Fruit fly (Drosophila melanogaster) whole organism, embryonic: ENCODE results near the gene fzy.

Source experiments
- C15 ChIP-seq: fragments of 200-800 bp; sonication (Bioruptor generic); IDR thresholded peaks from 3 replicates; pipeline ENCODE4 v1.3.6; 2022; ENCODE audit warnings: missing biosample characterization, missing genetic modification characterization
- CG10209 ChIP-seq: fragments of 200-800 bp; sonication (Bioruptor generic); optimal IDR thresholded peaks from 3 replicates; lab custom pipeline; 2017; ENCODE audit warnings: missing biosample characterization, mild to moderate bottlenecking, missing genetic modification characterization, missing genetic modification reagents
- CG10274 ChIP-seq: fragments of 200-800 bp; sonication (Bioruptor generic); optimal IDR thresholded peaks from 3 replicates; lab custom pipeline; 2017; ENCODE audit warnings: missing biosample characterization, mild to moderate bottlenecking, missing genetic modification characterization
- CG10321 ChIP-seq: fragments of 200-800 bp; sonication (Bioruptor generic); IDR thresholded peaks from 2 replicates; pipeline ENCODE4 v1.3.6; 2022; ENCODE audit warnings: missing biosample characterization, missing genetic modification characterization
- CG11085 ChIP-seq: fragments of 200-800 bp; sonication (Bioruptor generic); IDR thresholded peaks from 2 replicates; pipeline ENCODE4 v1.3.6; 2022; ENCODE audit warnings: missing biosample characterization, missing genetic modification characterization
- CG11560 ChIP-seq: fragments of 200-800 bp; sonication (Bioruptor generic); IDR thresholded peaks from 3 replicates; pipeline ENCODE4 v1.3.6; 2022; ENCODE audit warnings: missing biosample characterization, missing genetic modification characterization
- CG11723 ChIP-seq: fragments of 200-800 bp; sonication (Bioruptor generic); optimal IDR thresholded peaks from 2 replicates; lab custom pipeline; 2017; ENCODE audit warnings: missing biosample characterization, mild to moderate bottlenecking, missing genetic modification characterization
- CG13123 ChIP-seq: fragments of 200-800 bp; sonication (Bioruptor generic); optimal IDR thresholded peaks from 2 replicates; lab custom pipeline; 2016; ENCODE audit warnings: missing biosample characterization, missing genetic modification characterization
- CG14860 ChIP-seq: fragments of 200-800 bp; sonication (Bioruptor generic); IDR thresholded peaks from 3 replicates; pipeline ENCODE4 v1.3.6; 2022; ENCODE audit warnings: missing biosample characterization, missing genetic modification characterization; ENCODE audit not compliant: partially characterized antibody
- CG15269 ChIP-seq: fragments of 200-800 bp; sonication (Bioruptor generic); optimal IDR thresholded peaks from 2 replicates; lab custom pipeline; 2018; ENCODE audit warnings: missing biosample characterization, mild to moderate bottlenecking, missing genetic modification characterization, moderate library complexity
- CG17568 ChIP-seq: fragments of 200-800 bp; sonication (Bioruptor generic); optimal IDR thresholded peaks from 2 replicates; lab custom pipeline; 2018; ENCODE audit warnings: missing biosample characterization, mild to moderate bottlenecking, missing genetic modification characterization, moderate library complexity
- CG2116 ChIP-seq: fragments of 200-800 bp; sonication (Bioruptor generic); optimal IDR thresholded peaks from 3 replicates; lab custom pipeline; 2018; ENCODE audit warnings: missing biosample characterization, mild to moderate bottlenecking, missing genetic modification characterization
- CG2120 ChIP-seq: fragments of 200-800 bp; sonication (Bioruptor generic); optimal IDR thresholded peaks from 3 replicates; lab custom pipeline; 2016; ENCODE audit warnings: missing biosample characterization, missing genetic modification characterization
- CG31224 ChIP-seq: fragments of 200-800 bp; sonication (Bioruptor generic); IDR thresholded peaks from 2 replicates; pipeline ENCODE4 v1.3.6; 2022; ENCODE audit warnings: missing biosample characterization, missing genetic modification characterization
- CG31441 ChIP-seq: fragments of 200-800 bp; sonication (Bioruptor generic); IDR thresholded peaks from 2 replicates; pipeline ENCODE4 v1.3.6; 2022; ENCODE audit warnings: missing biosample characterization, missing genetic modification characterization
- CG3281 ChIP-seq: fragments of 200-800 bp; sonication (Bioruptor generic); optimal IDR thresholded peaks from 3 replicates; lab custom pipeline; 2017; ENCODE audit warnings: missing biosample characterization, mild to moderate bottlenecking, missing genetic modification characterization
- CG33213 ChIP-seq: fragments of 200-800 bp; sonication (Bioruptor generic); optimal IDR thresholded peaks from 3 replicates; lab custom pipeline; 2016; ENCODE audit warnings: missing biosample characterization, missing genetic modification characterization
- CG34376 ChIP-seq: fragments of 200-800 bp; sonication (Bioruptor generic); optimal IDR thresholded peaks from 2 replicates; lab custom pipeline; 2018; ENCODE audit warnings: missing biosample characterization, mild to moderate bottlenecking, missing genetic modification characterization
- CG42726 ChIP-seq: fragments of 200-800 bp; sonication (Bioruptor generic); IDR thresholded peaks from 2 replicates; pipeline ENCODE4 v1.3.6; 2022; ENCODE audit warnings: missing biosample characterization, missing genetic modification characterization; ENCODE audit not compliant: partially characterized antibody
- CG6254 ChIP-seq: fragments of 200-800 bp; sonication (Bioruptor generic); optimal IDR thresholded peaks from 3 replicates; lab custom pipeline; 2017; ENCODE audit warnings: mild to moderate bottlenecking, missing biosample characterization, missing genetic modification reagents, missing genetic modification characterization
- CG7928 ChIP-seq: fragments of 200-800 bp; sonication (Bioruptor generic); optimal IDR thresholded peaks from 2 replicates; lab custom pipeline; 2017; ENCODE audit warnings: missing biosample characterization, mild to moderate bottlenecking, missing genetic modification characterization
- Doc3 ChIP-seq: fragments of 200-800 bp; sonication (Bioruptor generic); IDR thresholded peaks from 3 replicates; pipeline ENCODE4 v1.3.6; 2022; ENCODE audit warnings: missing biosample characterization, missing genetic modification characterization; ENCODE audit not compliant: partially characterized antibody
- Dp ChIP-seq: fragments of 200-800 bp; sonication (Bioruptor generic); optimal IDR thresholded peaks from 2 replicates; lab custom pipeline; 2018; ENCODE audit warnings: missing biosample characterization, mild to moderate bottlenecking, missing genetic modification characterization, moderate library complexity
- Dref ChIP-seq: fragments of 200-800 bp; sonication (Bioruptor generic); IDR thresholded peaks from 2 replicates; pipeline ENCODE4 v1.3.6; 2022; ENCODE audit warnings: missing biosample characterization, missing genetic modification characterization
- ERR ChIP-seq: fragments of 200-800 bp; sonication (Bioruptor generic); optimal IDR thresholded peaks from 2 replicates; lab custom pipeline; 2016; ENCODE audit warnings: missing biosample characterization, missing genetic modification characterization
- Ets65A ChIP-seq: fragments of 200-800 bp; sonication (Bioruptor generic); peaks from one replicate; lab custom pipeline; 2016; ENCODE audit warnings: missing biosample characterization, missing genetic modification characterization
- Lpt ChIP-seq: fragments of >200 bp; optimal IDR thresholded peaks from 2 replicates; lab custom pipeline; 2018; ENCODE audit warnings: missing biosample characterization, missing genetic modification characterization
- NFAT ChIP-seq: fragments of 200-800 bp; sonication (Bioruptor generic); IDR thresholded peaks from 2 replicates; pipeline ENCODE4 v1.3.6; 2022; ENCODE audit warnings: missing biosample characterization, missing genetic modification characterization
- Oaz ChIP-seq: fragments of 200-800 bp; sonication (Bioruptor generic); IDR thresholded peaks from 2 replicates; pipeline ENCODE4 v1.3.6; 2022; ENCODE audit warnings: missing biosample characterization, missing genetic modification characterization
- Pdp1 ChIP-seq, 2 experiments: fragments of 200-800 bp; sonication (Bioruptor generic); optimal IDR thresholded peaks; 3 replicates each; lab custom pipeline; 2016; ENCODE audit warnings: missing biosample characterization in 2 of 2, missing genetic modification characterization in 2 of 2, mild to moderate bottlenecking in 1 of 2, moderate library complexity in 1 of 2
- YL-1 ChIP-seq: fragments of 200-800 bp; sonication (Bioruptor generic); optimal IDR thresholded peaks from 3 replicates; lab custom pipeline; 2017; ENCODE audit warnings: missing biosample characterization, mild to moderate bottlenecking, missing genetic modification characterization
- chinmo ChIP-seq: fragments of 200-800 bp; sonication (Bioruptor generic); IDR thresholded peaks from 4 replicates; pipeline ENCODE4 v1.3.6; 2022; ENCODE audit warnings: missing biosample characterization, missing genetic modification characterization; ENCODE audit not compliant: partially characterized antibody
- crc ChIP-seq: fragments of 200-800 bp; sonication (Bioruptor generic); optimal IDR thresholded peaks from 2 replicates; lab custom pipeline; 2016; ENCODE audit warnings: missing biosample characterization, missing genetic modification characterization
- dati ChIP-seq: fragments of 200-800 bp; sonication (Bioruptor generic); IDR thresholded peaks from 2 replicates; pipeline ENCODE4 v1.3.6; 2022; ENCODE audit warnings: missing biosample characterization, missing genetic modification characterization
- ems ChIP-seq: fragments of 200-800 bp; sonication (Bioruptor generic); optimal IDR thresholded peaks from 3 replicates; lab custom pipeline; 2016; ENCODE audit warnings: missing biosample characterization, missing genetic modification characterization
- esg ChIP-seq: fragments of 200-800 bp; sonication (Bioruptor generic); conservative IDR thresholded peaks from 2 replicates; pipeline ENCODE4 v1.3.6; 2022; ENCODE audit warnings: missing biosample characterization, missing genetic modification characterization
- eyg ChIP-seq: fragments of 200-800 bp; sonication (Bioruptor generic); optimal IDR thresholded peaks from 3 replicates; lab custom pipeline; 2016; ENCODE audit warnings: missing biosample characterization, missing genetic modification characterization
- fu2 ChIP-seq: fragments of 200-800 bp; sonication (Bioruptor generic); optimal IDR thresholded peaks from 2 replicates; lab custom pipeline; 2016; ENCODE audit warnings: missing biosample characterization, missing genetic modification characterization
- gce ChIP-seq: fragments of 200-800 bp; sonication (Bioruptor generic); IDR thresholded peaks from 3 replicates; pipeline ENCODE4 v1.3.6; 2022; ENCODE audit warnings: missing biosample characterization, missing genetic modification characterization
- grn ChIP-seq: fragments of 200-800 bp; sonication (Bioruptor generic); optimal IDR thresholded peaks from 3 replicates; lab custom pipeline; 2017; ENCODE audit warnings: missing biosample characterization, missing genetic modification characterization
- gsb-n ChIP-seq: fragments of 200-800 bp; sonication (Bioruptor generic); optimal IDR thresholded peaks from 3 replicates; lab custom pipeline; 2018; ENCODE audit warnings: missing biosample characterization, mild to moderate bottlenecking, missing genetic modification characterization
- kay ChIP-seq: fragments of 200-800 bp; sonication (Bioruptor generic); optimal IDR thresholded peaks from 2 replicates; lab custom pipeline; 2016; ENCODE audit warnings: missing biosample characterization, missing genetic modification characterization
- klu ChIP-seq: fragments of 200-800 bp; sonication (Bioruptor generic); IDR thresholded peaks from 2 replicates; pipeline ENCODE4 v1.3.6; 2022; ENCODE audit warnings: missing biosample characterization, missing genetic modification characterization
- maf-S ChIP-seq: fragments of 200-800 bp; sonication (Bioruptor generic); optimal IDR thresholded peaks from 2 replicates; lab custom pipeline; 2016; ENCODE audit warnings: missing biosample characterization, missing genetic modification characterization
- nerfin-1 ChIP-seq: fragments of 200-800 bp; sonication (Bioruptor generic); optimal IDR thresholded peaks from 3 replicates; lab custom pipeline; 2019; ENCODE audit warnings: missing biosample characterization, mild to moderate bottlenecking, missing genetic modification characterization, moderate library complexity
- otp ChIP-seq: fragments of 200-800 bp; sonication (Bioruptor generic); IDR thresholded peaks from 3 replicates; pipeline ENCODE4, ENCODE4 v1.3.6; 2022; ENCODE audit warnings: missing biosample characterization, missing genetic modification characterization
- shn ChIP-seq: fragments of 200-800 bp; sonication (Bioruptor generic); optimal IDR thresholded peaks from 3 replicates; lab custom pipeline; 2016; ENCODE audit warnings: missing biosample characterization, missing genetic modification characterization
- tap ChIP-seq: fragments of 200-800 bp; optimal IDR thresholded peaks from 3 replicates; lab custom pipeline; 2019; ENCODE audit warnings: missing biosample characterization, mild to moderate bottlenecking, missing genetic modification characterization, moderate library complexity
- tll ChIP-seq, 2 experiments: fragments of 200-800 bp in 1 of 2; fragments of >200 bp in 1 of 2; sonication (Bioruptor generic) in 1 of 2; optimal IDR thresholded peaks; 2 replicates each; lab custom pipeline; 2017 to 2019; ENCODE audit warnings: missing biosample characterization in 2 of 2, missing genetic modification characterization in 2 of 2, mild to moderate bottlenecking in 1 of 2, moderate library complexity in 1 of 2
- ttk ChIP-seq: fragments of 200-800 bp; sonication (Bioruptor generic); IDR thresholded peaks from 2 replicates; pipeline ENCODE4 v2.1.2; 2022; ENCODE audit warnings: missing biosample characterization, missing genetic modification characterization
- unc-4 ChIP-seq: fragments of 200-800 bp; sonication (Bioruptor generic); IDR thresholded peaks from 2 replicates; pipeline ENCODE4 v1.3.6; 2022; ENCODE audit warnings: missing biosample characterization, missing genetic modification characterization; ENCODE audit not compliant: partially characterized antibody
- usp ChIP-seq: fragments of >200 bp; optimal IDR thresholded peaks from 2 replicates; lab custom pipeline; 2017; ENCODE audit warnings: missing biosample characterization, missing genetic modification characterization

fzy gene

dm6 chr2L:16357865-16358264, 47.1 kb downstream of the fzy start (continued):
- no peak for TF ChIP-seq kay
- no peak for TF ChIP-seq ERR (GFP tag; lab: Kevin White, UChicago)
- TF ChIP-seq CG6254 (GFP tag; lab: Kevin White, UChicago), result peak; percentile 30
- TF ChIP-seq usp, result no peak
- no peak for TF ChIP-seq maf-S (GFP tag; lab: Kevin White, UChicago)
- no peak for TF ChIP-seq Lpt (GFP tag; lab: Kevin White, UChicago)
- TF ChIP-seq ems (GFP tag; lab: Kevin White, UChicago), result no peak
- TF ChIP-seq dati (GFP tag; lab: Robert Waterston, UW), result no peak
- no peak for TF ChIP-seq CG2116 (GFP tag; lab: Kevin White, UChicago)
- TF ChIP-seq CG14860 (GFP tag; lab: Robert Waterston, UW), result no peak
- TF ChIP-seq CG33213 (GFP tag; lab: Kevin White, UChicago), result no peak
- TF ChIP-seq CG31441 (GFP tag; lab: Robert Waterston, UW), result peak; percentile 50; the same call in 1 of the 2 replicates
- no peak for TF ChIP-seq CG10274 (GFP tag; lab: Kevin White, UChicago)
- no peak for TF ChIP-seq Pdp1 (GFP tag; optimal IDR thresholded peaks at IDR 0.05; lab: Kevin White, UChicago)
- TF ChIP-seq tll (GFP tag; optimal IDR thresholded peaks at IDR 0.05; lab: Kevin White, UChicago), result no peak
- TF ChIP-seq YL-1 (GFP tag; lab: Kevin White, UChicago), result no peak
- TF ChIP-seq CG2120 (GFP tag; lab: Kevin White, UChicago), result no peak
- no peak for TF ChIP-seq CG17568 (GFP tag; lab: Kevin White, UChicago)
- no peak for TF ChIP-seq eyg
- no peak for TF ChIP-seq otp (GFP tag; lab: Robert Waterston, UW)
- no peak for TF ChIP-seq CG7928
- no peak for TF ChIP-seq grn (GFP tag; lab: Kevin White, UChicago)
- TF ChIP-seq Dp (GFP tag; lab: Kevin White, UChicago), result no peak
- no peak for TF ChIP-seq Dref
- no peak for TF ChIP-seq chinmo (GFP tag; lab: Robert Waterston, UW)
- no peak for TF ChIP-seq CG34376 (GFP tag; lab: Kevin White, UChicago)
- TF ChIP-seq gce (GFP tag; lab: Robert Waterston, UW), result no peak
- peak; percentile 9 for TF ChIP-seq tap (tag; lab: Kevin White, UChicago)
- peak; percentile 72 for TF ChIP-seq gsb-n (tag; lab: Kevin White, UChicago)
- TF ChIP-seq fu2 (GFP tag; lab: Kevin White, UChicago), result no peak
- TF ChIP-seq crc (GFP tag; lab: Kevin White, UChicago), result no peak
- TF ChIP-seq CG10321 (GFP tag; lab: Robert Waterston, UW), result no peak
- no peak for TF ChIP-seq CG11560
- no peak for TF ChIP-seq CG31224 (GFP tag; lab: Robert Waterston, UW)
- peak; percentile 25 for TF ChIP-seq CG15269 (tag; lab: Kevin White, UChicago)
- no peak for TF ChIP-seq CG11085 (GFP tag; lab: Robert Waterston, UW)
- TF ChIP-seq CG11723 (GFP tag; lab: Kevin White, UChicago), result no peak
- no peak for TF ChIP-seq CG13123 (GFP tag; lab: Kevin White, UChicago)
- TF ChIP-seq Ets65A (GFP tag; lab: Kevin White, UChicago), result no peak
- TF ChIP-seq Oaz (GFP tag; lab: Robert Waterston, UW), result no peak
- TF ChIP-seq CG10209 (GFP tag; lab: Kevin White, UChicago), result no peak
- no peak for TF ChIP-seq CG3281 (GFP tag; lab: Kevin White, UChicago)
- TF ChIP-seq ttk (GFP tag; lab: Robert Waterston, UW), result no peak
- peak; percentile 31 for TF ChIP-seq esg (GFP tag; lab: Robert Waterston, UW)
- TF ChIP-seq CG42726 (GFP tag; lab: Robert Waterston, UW), result no peak
- TF ChIP-seq C15 (GFP tag; lab: Robert Waterston, UW), result no peak
- no peak for TF ChIP-seq NFAT (GFP tag; lab: Robert Waterston, UW)
- no peak for TF ChIP-seq Doc3 (GFP tag; lab: Robert Waterston, UW)
- TF ChIP-seq klu (GFP tag; lab: Robert Waterston, UW), result no peak
- TF ChIP-seq shn, result no peak
- no peak for TF ChIP-seq unc-4
- peak; percentile 8 for TF ChIP-seq nerfin-1 (tag; lab: Kevin White, UChicago)
